Worm (Caenorhabditis elegans): Measurements from ENCODE around the gene F46E10.18.

DNA sequence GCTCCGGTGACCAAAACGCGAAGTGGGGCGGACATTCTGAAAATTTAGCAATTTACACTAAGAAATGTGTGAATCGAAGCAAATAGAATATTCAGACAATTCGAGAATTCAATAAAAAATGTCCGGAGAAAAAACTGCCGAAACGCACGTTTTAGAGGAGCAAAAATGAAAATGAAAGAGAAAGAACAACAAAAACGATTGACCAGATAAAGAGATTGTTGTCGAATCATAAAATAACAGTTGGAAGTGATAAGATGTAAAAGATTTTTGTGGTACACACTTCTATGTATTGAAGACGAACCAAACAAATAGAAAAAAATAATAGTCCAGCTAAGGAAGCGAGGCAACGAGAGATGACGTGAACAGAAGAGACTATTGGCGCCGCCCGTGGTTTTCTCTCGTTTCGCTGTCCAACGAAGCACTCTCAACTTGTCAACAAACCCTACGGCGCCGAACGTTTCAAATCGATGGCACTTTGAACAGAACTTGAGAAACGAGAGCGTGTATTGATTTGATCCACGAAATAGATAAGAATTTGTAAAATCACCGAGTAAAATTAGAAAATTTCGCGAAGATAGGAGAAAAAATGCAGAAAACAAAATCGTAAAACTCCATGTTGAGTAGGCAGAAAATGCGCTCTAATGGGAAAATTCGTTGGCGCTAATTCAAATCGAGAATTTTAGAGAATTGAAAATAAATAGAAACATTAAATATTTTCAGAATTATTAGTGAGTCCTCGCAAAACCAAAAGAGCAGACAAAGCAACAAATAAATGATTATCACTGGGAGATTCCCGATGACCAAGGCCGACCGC, 4.1 kb upstream of the F46E10.18 start, which contains the start of gene mdh-1:
- TF ChIP-seq flt-1 (GFP tag; IDR thresholded peaks at IDR 0.05) (no peak), klf-2 (GFP tag; conservative IDR thresholded peaks at IDR 0.05) (no peak), cog-1 (tag; optimal IDR thresholded peaks at IDR 0.05) (no peak), ref-1 (GFP tag; conservative IDR thresholded peaks at IDR 0.05) (no peak)

Data from whole organism, midembryonic.